Worm (Caenorhabditis elegans) whole organism, L2 larva: ENCODE data around the gene nhl-3.

ENCODE experiments used
- C34F6.9 ChIP-seq: fragments of 150-350 bp; optimal IDR thresholded peaks from 2 replicates; lab custom pipeline; 2014; ENCODE audit warnings: missing biosample characterization, missing genetic modification characterization
- F13H6.1 ChIP-seq: sonication (generic microtip); optimal IDR thresholded peaks from 2 replicates; lab custom pipeline; 2016; ENCODE audit warnings: missing genetic modification characterization, missing compliant biosample characterization
- R02D3.7 ChIP-seq: fragments of 150-350 bp; optimal IDR thresholded peaks from 2 replicates; lab custom pipeline; 2014; ENCODE audit warnings: missing biosample characterization, missing genetic modification characterization
- ZK546.5 ChIP-seq: sonication (generic microtip); optimal IDR thresholded peaks from 2 replicates; lab custom pipeline; 2017; ENCODE audit warnings: missing biosample characterization, missing genetic modification characterization
- aly-2 ChIP-seq: fragments of 150-350 bp; optimal IDR thresholded peaks from 2 replicates; lab custom pipeline; 2014; ENCODE audit warnings: missing biosample characterization, missing genetic modification characterization
- ama-1 ChIP-seq: fragments of 150-350 bp; optimal IDR thresholded peaks from 2 replicates; lab custom pipeline; 2018; ENCODE audit warnings: inconsistent platforms
- blmp-1 ChIP-seq: sonication (generic microtip); optimal IDR thresholded peaks from 2 replicates; lab custom pipeline; 2017; ENCODE audit warnings: missing genetic modification characterization, mild to moderate bottlenecking, missing compliant biosample characterization, antibody characterized with exemption, moderate library complexity; ENCODE audit not compliant: insufficient read depth
- ceh-82 ChIP-seq: fragments of 150-350 bp; optimal IDR thresholded peaks from 2 replicates; lab custom pipeline; 2014; ENCODE audit warnings: missing biosample characterization, missing genetic modification characterization
- crh-2 ChIP-seq: sonication (generic microtip); optimal IDR thresholded peaks from 2 replicates; lab custom pipeline; 2017; ENCODE audit warnings: missing biosample characterization, missing genetic modification characterization
- dmd-4 ChIP-seq: sonication (generic microtip); optimal IDR thresholded peaks from 2 replicates; lab custom pipeline; 2017; ENCODE audit warnings: missing biosample characterization, missing genetic modification characterization
- egl-27 ChIP-seq: sonication (generic microtip); optimal IDR thresholded peaks from 3 replicates; lab custom pipeline; 2017; ENCODE audit warnings: missing biosample characterization, missing genetic modification reagents, missing genetic modification characterization
- elt-1 ChIP-seq: fragments of 150-350 bp; optimal IDR thresholded peaks from 2 replicates; lab custom pipeline; 2014; ENCODE audit warnings: missing biosample characterization, missing genetic modification characterization
- elt-3 ChIP-seq: sonication (generic microtip); optimal IDR thresholded peaks from 2 replicates; lab custom pipeline; 2017; ENCODE audit warnings: missing biosample characterization, missing genetic modification characterization
- fos-1 ChIP-seq: fragments of 150-350 bp; optimal IDR thresholded peaks from 2 replicates; lab custom pipeline; 2014; ENCODE audit warnings: missing biosample characterization, missing genetic modification characterization
- gmeb-1 ChIP-seq: fragments of 150-350 bp; optimal IDR thresholded peaks from 2 replicates; lab custom pipeline; 2014; ENCODE audit warnings: missing biosample characterization, missing genetic modification characterization
- lin-11 ChIP-seq: fragments of 150-350 bp; sonication (generic microtip); optimal IDR thresholded peaks from 2 replicates; lab custom pipeline; 2014; ENCODE audit warnings: missing biosample characterization, missing genetic modification characterization, inconsistent platforms, mixed read lengths
- lin-13 ChIP-seq: fragments of 150-350 bp; optimal IDR thresholded peaks from 2 replicates; lab custom pipeline; 2014; ENCODE audit warnings: missing biosample characterization, missing genetic modification reagents, missing genetic modification characterization
- lin-39 ChIP-seq: fragments of 150-350 bp; optimal IDR thresholded peaks from 2 replicates; lab custom pipeline; 2014; ENCODE audit warnings: missing biosample characterization, missing genetic modification reagents, missing genetic modification characterization
- lsy-2 ChIP-seq, 2 experiments: fragments of 150-350 bp in 1 of 2; sonication (generic microtip) in 1 of 2; optimal IDR thresholded peaks; 2 replicates each; lab custom pipeline; 2014 to 2017; ENCODE audit warnings: missing biosample characterization in 2 of 2, missing genetic modification characterization in 2 of 2
- mab-5 ChIP-seq: fragments of 150-350 bp; optimal IDR thresholded peaks from 2 replicates; lab custom pipeline; 2014; ENCODE audit warnings: missing biosample characterization, missing genetic modification characterization
- mbf-1 ChIP-seq: sonication (generic microtip); optimal IDR thresholded peaks from 2 replicates; lab custom pipeline; 2017; ENCODE audit warnings: missing biosample characterization, missing genetic modification characterization
- mdl-1 ChIP-seq, 2 experiments: fragments of 150-350 bp in 1 of 2; sonication (generic microtip) in 1 of 2; optimal IDR thresholded peaks; 2 replicates each; lab custom pipeline; 2017; ENCODE audit warnings: missing biosample characterization in 2 of 2, missing genetic modification characterization in 2 of 2
- nhr-10 ChIP-seq: sonication (generic microtip); optimal IDR thresholded peaks from 2 replicates; lab custom pipeline; 2017; ENCODE audit warnings: missing biosample characterization, missing genetic modification characterization
- nhr-11 ChIP-seq: fragments of 150-350 bp; optimal IDR thresholded peaks from 2 replicates; lab custom pipeline; 2014; ENCODE audit warnings: missing biosample characterization, missing genetic modification characterization
- nhr-12 ChIP-seq: fragments of 150-350 bp; optimal IDR thresholded peaks from 2 replicates; lab custom pipeline; 2014; ENCODE audit warnings: missing biosample characterization, missing genetic modification characterization
- nhr-129 ChIP-seq: fragments of 150-350 bp; optimal IDR thresholded peaks from 2 replicates; lab custom pipeline; 2014; ENCODE audit warnings: missing biosample characterization, missing genetic modification characterization
- nhr-21 ChIP-seq: fragments of 150-350 bp; optimal IDR thresholded peaks from 2 replicates; lab custom pipeline; 2014; ENCODE audit warnings: missing biosample characterization, missing genetic modification characterization
- nhr-23 ChIP-seq: fragments of 150-350 bp; optimal IDR thresholded peaks from 2 replicates; lab custom pipeline; 2014; ENCODE audit warnings: missing biosample characterization, missing genetic modification reagents, missing genetic modification characterization
- nhr-237 ChIP-seq: fragments of 150-350 bp; optimal IDR thresholded peaks from 2 replicates; lab custom pipeline; 2014; ENCODE audit warnings: missing biosample characterization, missing genetic modification characterization
- nhr-25 ChIP-seq: fragments of 150-350 bp; sonication (generic microtip); optimal IDR thresholded peaks from 3 replicates; lab custom pipeline; 2014; ENCODE audit warnings: missing biosample characterization, missing genetic modification characterization
- nhr-6 ChIP-seq: fragments of 150-350 bp; optimal IDR thresholded peaks from 2 replicates; lab custom pipeline; 2014; ENCODE audit warnings: missing biosample characterization, missing genetic modification characterization
- nhr-77 ChIP-seq: fragments of 150-350 bp; optimal IDR thresholded peaks from 2 replicates; lab custom pipeline; 2014; ENCODE audit warnings: missing biosample characterization, missing genetic modification characterization
- peb-1 ChIP-seq: fragments of 150-350 bp; optimal IDR thresholded peaks from 2 replicates; lab custom pipeline; 2014; ENCODE audit warnings: missing biosample characterization, missing genetic modification characterization
- skn-1 ChIP-seq: sonication (generic microtip); optimal IDR thresholded peaks from 2 replicates; lab custom pipeline; 2017; ENCODE audit warnings: missing biosample characterization, missing genetic modification characterization
- sma-3 ChIP-seq: sonication (generic microtip); optimal IDR thresholded peaks from 2 replicates; lab custom pipeline; 2016; ENCODE audit warnings: missing genetic modification reagents, missing genetic modification characterization, missing compliant biosample characterization
- sma-9 ChIP-seq, 2 experiments: fragments of 150-350 bp in 1 of 2; sonication (generic microtip) in 1 of 2; optimal IDR thresholded peaks; 2 replicates each; lab custom pipeline; 2014 to 2016; ENCODE audit warnings: missing genetic modification characterization in 2 of 2, mild to moderate bottlenecking in 1 of 2, missing biosample characterization in 1 of 2, missing compliant biosample characterization in 1 of 2, missing genetic modification reagents in 1 of 2, moderate library complexity in 1 of 2
- snpc-4 ChIP-seq: fragments of 150-350 bp; optimal IDR thresholded peaks from 2 replicates; lab custom pipeline; 2014; ENCODE audit warnings: missing biosample characterization, missing genetic modification characterization
- unc-39 ChIP-seq: fragments of 150-350 bp; optimal IDR thresholded peaks from 2 replicates; lab custom pipeline; 2014; ENCODE audit warnings: missing biosample characterization, missing genetic modification characterization
- unc-55 ChIP-seq: fragments of 150-350 bp; sonication (generic microtip); optimal IDR thresholded peaks from 3 replicates; lab custom pipeline; 2014; ENCODE audit warnings: missing biosample characterization, missing genetic modification reagents, missing genetic modification characterization
- unc-62 ChIP-seq: fragments of 150-350 bp; optimal IDR thresholded peaks from 2 replicates; lab custom pipeline; 2014; ENCODE audit warnings: missing biosample characterization, missing genetic modification reagents, missing genetic modification characterization
- ztf-1 ChIP-seq: fragments of 200-800 bp; sonication (Bioruptor generic); conservative IDR thresholded peaks from 2 replicates; pipeline ENCODE4 v1.3.6; 2022; ENCODE audit warnings: missing genetic modification characterization, missing compliant biosample characterization
- ztf-11 ChIP-seq: sonication (generic microtip); optimal IDR thresholded peaks from 2 replicates; lab custom pipeline; 2017; ENCODE audit warnings: missing biosample characterization, missing genetic modification characterization
- ztf-4 ChIP-seq: fragments of 150-350 bp; optimal IDR thresholded peaks from 2 replicates; lab custom pipeline; 2014; ENCODE audit warnings: missing biosample characterization, missing genetic modification characterization

nhl-3 gene

ce11 chrII:625926-626325, 24.0 kb upstream of the nhl-3 start (continued):
- TF ChIP-seq mab-5 (tag; lab: Kevin White, UChicago) = no peak
- TF ChIP-seq gmeb-1 (tag; lab: Kevin White, UChicago) = peak; percentile 53
- TF ChIP-seq elt-3 (tag; lab: Kevin White, UChicago) = no peak
- TF ChIP-seq fos-1 (tag; lab: Kevin White, UChicago) = peak; percentile 63
- TF ChIP-seq blmp-1 (tag; lab: Kevin White, UChicago) = peak; percentile 4
- TF ChIP-seq nhr-10 (tag; lab: Kevin White, UChicago) = no peak
- TF ChIP-seq ceh-82 = no peak
- TF ChIP-seq nhr-237 (tag; lab: Kevin White, UChicago) = no peak
- no peak for TF ChIP-seq ZK546.5 (tag; lab: Kevin White, UChicago)
- TF ChIP-seq, all 48 proteins: peak for 11

ce11 chrII:624443-624842, 22.5 kb upstream of the nhl-3 start, which contains the start of gene T04B8.5:
Gene T04B8.5, minus strand, starts transcription at chrII:624543.
- TF ChIP-seq nhr-25 (tag; lab: Kevin White, UChicago) (no peak), R02D3.7 (tag; lab: Kevin White, UChicago) (no peak), nhr-21 (tag; lab: Kevin White, UChicago) (no peak), skn-1 (tag; lab: Kevin White, UChicago) (no peak), fos-1 (tag; lab: Kevin White, UChicago) (no peak), nhr-237 (tag; lab: Kevin White, UChicago) (no peak), elt-3 (tag; lab: Kevin White, UChicago) (no peak), lin-13 (GFP tag; lab: Kevin White, UChicago) (no peak), ZK546.5 (tag; lab: Kevin White, UChicago) (no peak), ztf-1 (GFP tag; lab: Robert Waterston, UW) (no peak), unc-62 (GFP tag; lab: Kevin White, UChicago) (no peak), dmd-4 (no peak), elt-1 (tag; lab: Kevin White, UChicago) (no peak), nhr-129 (tag; lab: Kevin White, UChicago) (no peak), lin-39 (tag; lab: Kevin White, UChicago) (no peak), nhr-23 (no peak), mab-5 (tag; lab: Kevin White, UChicago) (no peak), ama-1 (lab: Kevin White, UChicago) (no peak)
- TF ChIP-seq, all 48 proteins: peak for 0

- TF ChIP-seq ztf-11 = no peak
- no peak for TF ChIP-seq sma-3 (GFP tag; lab: Kevin White, UChicago)
- TF ChIP-seq R02D3.7 (tag; lab: Kevin White, UChicago) = no peak
- no peak for TF ChIP-seq ama-1 (lab: Kevin White, UChicago)
- TF ChIP-seq mbf-1 (tag; lab: Kevin White, UChicago) = no peak
- no peak for TF ChIP-seq ZK546.5 (tag; lab: Kevin White, UChicago)
- TF ChIP-seq nhr-12 (tag; lab: Kevin White, UChicago) = no peak
- TF ChIP-seq ceh-82 = no peak
- peak; percentile 19 for TF ChIP-seq sma-9 (GFP tag; optimal IDR thresholded peaks at IDR 0.05; lab: Kevin White, UChicago)
- no peak for TF ChIP-seq sma-9 (tag; optimal IDR thresholded peaks at IDR 0.05; lab: Kevin White, UChicago)
- TF ChIP-seq snpc-4 (tag; lab: Kevin White, UChicago) = no peak
- peak; percentile 29 for TF ChIP-seq F13H6.1 (tag; lab: Kevin White, UChicago)
- no peak for TF ChIP-seq unc-62 (GFP tag; lab: Kevin White, UChicago)
- TF ChIP-seq unc-39 = no peak
- no peak for TF ChIP-seq egl-27 (tag; lab: Kevin White, UChicago)
- TF ChIP-seq fos-1 (tag; lab: Kevin White, UChicago) = peak; percentile 61
- TF ChIP-seq unc-55 (GFP tag; lab: Kevin White, UChicago) = peak; percentile 59
- TF ChIP-seq lin-11 = no peak
- no peak for TF ChIP-seq mdl-1 (tag; optimal IDR thresholded peaks at IDR 0.05; lab: Kevin White, UChicago)
- TF ChIP-seq elt-3 (tag; lab: Kevin White, UChicago) = no peak
- TF ChIP-seq C34F6.9 (tag; lab: Kevin White, UChicago) = peak; percentile 43
- TF ChIP-seq nhr-129 (tag; lab: Kevin White, UChicago) = peak; percentile 35
- no peak for TF ChIP-seq peb-1
- no peak for TF ChIP-seq nhr-77 (tag; lab: Kevin White, UChicago)
- no peak for TF ChIP-seq gmeb-1 (tag; lab: Kevin White, UChicago)
- TF ChIP-seq nhr-6 (tag; lab: Kevin White, UChicago) = no peak
- peak; percentile 33 for TF ChIP-seq lin-13 (GFP tag; lab: Kevin White, UChicago)
- TF ChIP-seq dmd-4 = no peak
- no peak for TF ChIP-seq ztf-4 (tag; lab: Kevin White, UChicago)
- TF ChIP-seq blmp-1 (tag; lab: Kevin White, UChicago) = no peak
- TF ChIP-seq mab-5 (tag; lab: Kevin White, UChicago) = peak; percentile 4
- TF ChIP-seq nhr-11 (tag; lab: Kevin White, UChicago) = no peak
- TF ChIP-seq aly-2 (tag; lab: Kevin White, UChicago) = no peak
- TF ChIP-seq lsy-2 (tag; optimal IDR thresholded peaks at IDR 0.05; lab: Kevin White, UChicago) = no peak
- TF ChIP-seq crh-2 (tag; lab: Kevin White, UChicago) = no peak
Measured at ce11 chrII:622478-622877, 20.6 kb upstream of the nhl-3 start.
